Worm (Caenorhabditis elegans): Measurements from ENCODE around the gene F41B4.3.

DNA sequence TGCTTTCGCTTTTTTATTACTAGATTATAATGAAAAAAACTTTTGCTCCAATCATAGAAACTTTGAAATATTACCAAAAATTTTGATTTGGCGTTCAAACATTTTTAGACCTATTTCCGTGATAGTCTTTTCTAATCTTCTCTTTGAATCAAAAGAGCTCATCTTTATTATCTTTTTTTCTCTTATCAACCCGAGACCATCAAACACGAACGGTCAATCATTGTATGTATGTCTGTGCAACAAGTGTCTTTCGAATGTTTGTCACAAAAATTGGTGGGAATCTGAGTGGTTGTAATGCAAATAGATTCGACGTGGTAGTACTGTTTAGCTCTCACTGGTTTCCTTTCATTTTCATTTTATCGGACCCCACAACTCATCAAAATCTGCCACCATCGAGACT, 36.1 kb downstream of the F41B4.3 start, which contains the start of gene M03A8.3:
- no peak for TF ChIP-seq pha-4 (tag; optimal IDR thresholded peaks at IDR 0.05)
- no peak for TF ChIP-seq pqm-1 (tag; optimal IDR thresholded peaks at IDR 0.05)
- TF ChIP-seq lin-11 (tag; optimal IDR thresholded peaks at IDR 0.05): no peak
- no peak for TF ChIP-seq ceh-30 (tag; optimal IDR thresholded peaks at IDR 0.05)
- TF ChIP-seq ama-1 (optimal IDR thresholded peaks at IDR 0.05): no peak
- no peak for TF ChIP-seq ceh-19 (GFP tag; optimal IDR thresholded peaks at IDR 0.05)
- no peak for TF ChIP-seq nhr-11 (tag; optimal IDR thresholded peaks at IDR 0.05)
- TF ChIP-seq ceh-18 (tag; optimal IDR thresholded peaks at IDR 0.05): no peak
- no peak for TF ChIP-seq tbx-2 (tag; optimal IDR thresholded peaks at IDR 0.05)
- TF ChIP-seq sdc-2 (tag; optimal IDR thresholded peaks at IDR 0.05): no peak
- TF ChIP-seq ahr-1 (tag; optimal IDR thresholded peaks at IDR 0.05): no peak

Measured in whole organism, late embryonic.